Worm (Caenorhabditis elegans) whole organism, L4 larva: Measurements from ENCODE around the gene C38C5.1.

ENCODE experiments used
- ama-1 ChIP-seq: fragments of 150-350 bp; optimal IDR thresholded peaks from 2 replicates; lab custom pipeline; 2014; ENCODE audit warnings: inconsistent platforms, mixed read lengths
- ceh-20 ChIP-seq: fragments of 200-800 bp; sonication (Bioruptor generic); IDR thresholded peaks from 2 replicates; pipeline ENCODE4 v1.3.6; 2022; ENCODE audit warnings: missing genetic modification reagents, missing genetic modification characterization, missing compliant biosample characterization
- egl-27 ChIP-seq: sonication (generic microtip); optimal IDR thresholded peaks from 3 replicates; lab custom pipeline; 2017; ENCODE audit warnings: missing biosample characterization, missing genetic modification reagents, missing genetic modification characterization
- fkh-10 ChIP-seq: fragments of 150-350 bp; optimal IDR thresholded peaks from 2 replicates; lab custom pipeline; 2014; ENCODE audit warnings: missing biosample characterization, missing genetic modification reagents, missing genetic modification characterization
- hif-1 ChIP-seq, 2 experiments: sonication (generic microtip); optimal IDR thresholded peaks; 2 replicates each; lab custom pipeline; 2016 to 2017; ENCODE audit warnings: missing compliant biosample characterization in 2 of 2, missing genetic modification characterization in 2 of 2, missing genetic modification reagents in 2 of 2, missing genotype in 2 of 2, mild to moderate bottlenecking in 1 of 2
- jun-1 ChIP-seq: fragments of 150-350 bp; optimal IDR thresholded peaks from 2 replicates; lab custom pipeline; 2014; ENCODE audit warnings: missing biosample characterization, missing genetic modification reagents, missing genetic modification characterization
- madf-5 ChIP-seq, 2 experiments: fragments of 200-800 bp; sonication (Bioruptor generic); IDR thresholded peaks; 2 replicates each; pipeline ENCODE4 v1.3.6; 2022; ENCODE audit warnings: missing compliant biosample characterization in 2 of 2, missing genetic modification characterization in 2 of 2
- mdl-1 ChIP-seq, 2 experiments: fragments of 150-350 bp in 1 of 2; sonication (generic microtip) in 1 of 2; optimal IDR thresholded peaks; 2 replicates each; lab custom pipeline; 2014 to 2017; ENCODE audit warnings: missing biosample characterization in 2 of 2, missing genetic modification characterization in 2 of 2
- mxl-2 ChIP-seq: fragments of 200-800 bp; sonication (Bioruptor generic); conservative IDR thresholded peaks from 2 replicates; pipeline ENCODE4 v1.3.6; 2022; ENCODE audit warnings: missing genetic modification reagents, missing genetic modification characterization, missing compliant biosample characterization
- nhr-10 ChIP-seq: fragments of 150-350 bp; optimal IDR thresholded peaks from 2 replicates; lab custom pipeline; 2014; ENCODE audit warnings: missing biosample characterization, missing genetic modification characterization
- nhr-11 ChIP-seq: fragments of 150-350 bp; optimal IDR thresholded peaks from 2 replicates; lab custom pipeline; 2014; ENCODE audit warnings: missing biosample characterization, missing genetic modification characterization
- nhr-237 ChIP-seq: sonication (generic microtip); optimal IDR thresholded peaks from 2 replicates; lab custom pipeline; 2017; ENCODE audit warnings: missing biosample characterization, missing genetic modification characterization
- pha-4 ChIP-seq, 2 experiments: fragments of 150-350 bp in 1 of 2; fragments of 200-800 bp in 1 of 2; sonication (Bioruptor generic) in 1 of 2; IDR thresholded peaks in 1 of 2; optimal IDR thresholded peaks in 1 of 2; 2 replicates each; pipeline versions ENCODE4 v1.3.6 to Lab custom; 2014 to 2022; ENCODE audit warnings: missing genetic modification characterization in 2 of 2, missing genetic modification reagents in 2 of 2, missing biosample characterization in 1 of 2, missing compliant biosample characterization in 1 of 2
- snpc-4 ChIP-seq: fragments of 150-350 bp; optimal IDR thresholded peaks from 2 replicates; lab custom pipeline; 2014; ENCODE audit warnings: missing biosample characterization, missing genetic modification characterization

DNA sequence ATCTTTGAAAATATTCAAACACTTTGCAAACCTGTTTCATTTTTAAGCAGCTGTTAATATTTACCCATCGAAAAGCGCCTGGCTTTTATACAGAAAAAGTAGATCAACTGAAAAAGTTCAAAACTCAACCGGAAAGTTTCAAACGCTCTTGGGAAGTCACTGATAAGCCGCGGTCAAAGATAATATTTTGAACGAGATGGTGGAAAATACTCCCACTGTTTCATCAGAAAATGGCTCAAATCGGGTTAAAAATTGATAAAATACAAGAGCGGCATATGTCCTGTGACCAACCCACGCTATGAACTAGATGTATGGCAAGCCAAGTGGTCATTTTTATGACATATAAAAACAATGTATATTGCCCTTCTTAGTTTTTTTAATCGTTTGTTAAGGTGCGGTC lies 41.4 kb downstream of the C38C5.1 start, which contains the start of gene sulp-2:
- TF ChIP-seq egl-27 (tag; lab: Kevin White, UChicago) (no peak), madf-5 (GFP tag; IDR thresholded peaks at IDR 0.05; lab: Robert Waterston, UW) (no peak), nhr-237 (no peak), hif-1 (tag; optimal IDR thresholded peaks at IDR 0.05; lab: Kevin White, UChicago) (no peak), nhr-11 (no peak), fkh-10 (GFP tag; lab: Kevin White, UChicago) (no peak), pha-4 (GFP tag; IDR thresholded peaks at IDR 0.05; lab: Robert Waterston, UW) (no peak), pha-4 (tag; optimal IDR thresholded peaks at IDR 0.05; lab: Kevin White, UChicago) (no peak), ama-1 (lab: Kevin White, UChicago) (no peak), ceh-20 (GFP tag; lab: Robert Waterston, UW) (no peak), mdl-1 (tag; optimal IDR thresholded peaks at IDR 0.05; lab: Kevin White, UChicago) (no peak), snpc-4 (tag; lab: Kevin White, UChicago) (no peak), jun-1 (tag; lab: Kevin White, UChicago) (no peak), mxl-2 (GFP tag; lab: Robert Waterston, UW) (no peak), nhr-10 (tag; lab: Kevin White, UChicago) (no peak)
